Fruit fly (Drosophila melanogaster) whole organism, prepupa: ENCODE results near the gene Pka-C1.

ENCODE experiments used
- Blimp-1 ChIP-seq: fragments of 200-800 bp; sonication (Bioruptor generic); optimal IDR thresholded peaks from 3 replicates; lab custom pipeline; 2017; ENCODE audit warnings: missing biosample characterization, missing genetic modification characterization, mild to moderate bottlenecking, moderate library complexity, missing genetic modification reagents
- CG10631 ChIP-seq: fragments of 200-800 bp; sonication (Bioruptor generic); optimal IDR thresholded peaks from 2 replicates; lab custom pipeline; 2016; ENCODE audit warnings: missing biosample characterization, missing genetic modification characterization
- CG11762 ChIP-seq: fragments of 200-800 bp; sonication (Bioruptor generic); optimal IDR thresholded peaks from 3 replicates; lab custom pipeline; 2016; ENCODE audit warnings: missing biosample characterization, missing genetic modification characterization; ENCODE audit not compliant: insufficient read depth
- CG11902 ChIP-seq: fragments of 200-800 bp; sonication (Bioruptor generic); optimal IDR thresholded peaks from 3 replicates; lab custom pipeline; 2016; ENCODE audit warnings: missing biosample characterization, missing genetic modification characterization
- CG15336 ChIP-seq: fragments of 200-800 bp; sonication (Bioruptor generic); IDR thresholded peaks from 2 replicates; pipeline ENCODE4 v1.3.6; 2022; ENCODE audit warnings: missing biosample characterization, missing genetic modification characterization
- CG1621 ChIP-seq: fragments of 200-800 bp; sonication (Bioruptor generic); optimal IDR thresholded peaks from 3 replicates; lab custom pipeline; 2018; ENCODE audit warnings: missing biosample characterization, mild to moderate bottlenecking, missing genetic modification characterization
- CG16779 ChIP-seq: fragments of 200-800 bp; sonication (Bioruptor generic); optimal IDR thresholded peaks from 3 replicates; lab custom pipeline; 2017; ENCODE audit warnings: missing biosample characterization, mild to moderate bottlenecking, missing genetic modification characterization
- CG3032 ChIP-seq: fragments of 200-800 bp; optimal IDR thresholded peaks from 2 replicates; lab custom pipeline; 2019; ENCODE audit warnings: missing biosample characterization, mild to moderate bottlenecking, missing genetic modification characterization, moderate library complexity
- CG31627 ChIP-seq: fragments of 200-800 bp; sonication (Bioruptor generic); optimal IDR thresholded peaks from 3 replicates; lab custom pipeline; 2016; ENCODE audit warnings: missing biosample characterization, missing genetic modification characterization
- CG32006 ChIP-seq: fragments of 200-800 bp; sonication (Bioruptor generic); optimal IDR thresholded peaks from 3 replicates; lab custom pipeline; 2017; ENCODE audit warnings: missing biosample characterization, mild to moderate bottlenecking, missing genetic modification characterization
- CG34406 ChIP-seq: fragments of 200-800 bp; sonication (Bioruptor generic); optimal IDR thresholded peaks from 3 replicates; lab custom pipeline; 2016; ENCODE audit warnings: missing biosample characterization, missing genetic modification characterization
- CG3919 ChIP-seq: fragments of 200-800 bp; sonication (Bioruptor generic); optimal IDR thresholded peaks from 3 replicates; lab custom pipeline; 2016; ENCODE audit warnings: missing biosample characterization, missing genetic modification characterization
- CG6163 ChIP-seq: fragments of 200-800 bp; sonication (Bioruptor generic); IDR thresholded peaks from 3 replicates; pipeline ENCODE4 v1.3.6; 2022; ENCODE audit warnings: missing biosample characterization, missing genetic modification characterization
- CG6276 ChIP-seq: fragments of 200-800 bp; sonication (Bioruptor generic); optimal IDR thresholded peaks from 2 replicates; lab custom pipeline; 2017; ENCODE audit warnings: missing biosample characterization, mild to moderate bottlenecking, missing genetic modification characterization
- CG6854 ChIP-seq: fragments of 200-800 bp; sonication (Bioruptor generic); optimal IDR thresholded peaks from 2 replicates; lab custom pipeline; 2017; ENCODE audit warnings: missing biosample characterization, mild to moderate bottlenecking, missing genetic modification characterization
- CG7368 ChIP-seq: fragments of 200-800 bp; sonication (Bioruptor generic); optimal IDR thresholded peaks from 3 replicates; lab custom pipeline; 2016; ENCODE audit warnings: missing biosample characterization, missing genetic modification characterization
- CG8632 ChIP-seq: fragments of 200-800 bp; sonication (Bioruptor generic); optimal IDR thresholded peaks from 3 replicates; lab custom pipeline; 2016; ENCODE audit warnings: missing biosample characterization, missing genetic modification characterization
- CG9139 ChIP-seq: fragments of 200-800 bp; sonication (Bioruptor generic); optimal IDR thresholded peaks from 3 replicates; lab custom pipeline; 2017; ENCODE audit warnings: missing biosample characterization, mild to moderate bottlenecking, missing genetic modification characterization
- Eip75B ChIP-seq: fragments of 200-800 bp; sonication (Bioruptor generic); optimal IDR thresholded peaks from 3 replicates; lab custom pipeline; 2016; ENCODE audit warnings: missing biosample characterization, missing genetic modification characterization
- Eip78C ChIP-seq: fragments of 200-800 bp; sonication (Bioruptor generic); peaks from one replicate; lab custom pipeline; 2016; ENCODE audit warnings: missing biosample characterization, missing genetic modification characterization
- Eip93F ChIP-seq: fragments of 200-800 bp; sonication (Bioruptor generic); optimal IDR thresholded peaks from 2 replicates; lab custom pipeline; 2016; ENCODE audit warnings: missing biosample characterization, mild to moderate bottlenecking, missing genetic modification characterization
- Hr38 ChIP-seq: sonication (Bioruptor generic); optimal IDR thresholded peaks from 2 replicates; lab custom pipeline; 2016; ENCODE audit warnings: missing biosample characterization, missing genetic modification characterization
- Hr39 ChIP-seq: fragments of 200-800 bp; sonication (Bioruptor generic); optimal IDR thresholded peaks from 2 replicates; lab custom pipeline; 2016; ENCODE audit warnings: missing biosample characterization, missing genetic modification characterization
- Hr4 ChIP-seq: fragments of 200-800 bp; sonication (Bioruptor generic); optimal IDR thresholded peaks from 3 replicates; lab custom pipeline; 2016; ENCODE audit warnings: missing biosample characterization, missing genetic modification characterization
- Met ChIP-seq: fragments of 200-800 bp; sonication (Bioruptor generic); optimal IDR thresholded peaks from 3 replicates; lab custom pipeline; 2016; ENCODE audit warnings: missing biosample characterization, missing genetic modification characterization
- Smox ChIP-seq: fragments of 200-800 bp; sonication (Bioruptor generic); optimal IDR thresholded peaks from 3 replicates; lab custom pipeline; 2016; ENCODE audit warnings: missing biosample characterization, missing genetic modification characterization
- Sox102F ChIP-seq: fragments of 200-800 bp; sonication (Bioruptor generic); optimal IDR thresholded peaks from 2 replicates; lab custom pipeline; 2016; ENCODE audit warnings: missing biosample characterization, mild to moderate bottlenecking, missing genetic modification characterization
- Sox14 ChIP-seq: fragments of 200-800 bp; sonication (Bioruptor generic); optimal IDR thresholded peaks from 3 replicates; lab custom pipeline; 2016; ENCODE audit warnings: missing biosample characterization, missing genetic modification characterization
- Sox15 ChIP-seq: fragments of 200-800 bp; sonication (Bioruptor generic); optimal IDR thresholded peaks from 3 replicates; lab custom pipeline; 2016; ENCODE audit warnings: missing biosample characterization, missing genetic modification characterization
- cyc ChIP-seq: fragments of 200-800 bp; sonication (Bioruptor generic); optimal IDR thresholded peaks from 3 replicates; lab custom pipeline; 2016; ENCODE audit warnings: missing biosample characterization, missing genetic modification characterization
- dac ChIP-seq: fragments of 200-800 bp; sonication (Bioruptor generic); optimal IDR thresholded peaks from 2 replicates; lab custom pipeline; 2017; ENCODE audit warnings: missing biosample characterization, mild to moderate bottlenecking, missing genetic modification characterization
- dsx ChIP-seq: fragments of 200-800 bp; optimal IDR thresholded peaks from 3 replicates; lab custom pipeline; 2019; ENCODE audit warnings: missing biosample characterization, mild to moderate bottlenecking, missing genetic modification characterization, moderate library complexity; ENCODE audit not compliant: poor library complexity, severe bottlenecking
- eg ChIP-seq: fragments of 200-800 bp; sonication (Bioruptor generic); IDR thresholded peaks from 3 replicates; pipeline ENCODE4 v1.3.6; 2022; ENCODE audit warnings: missing biosample characterization, missing genetic modification characterization
- fd59A ChIP-seq: fragments of 200-800 bp; sonication (Bioruptor generic); optimal IDR thresholded peaks from 2 replicates; lab custom pipeline; 2017; ENCODE audit warnings: missing biosample characterization, mild to moderate bottlenecking, missing genetic modification characterization, missing genetic modification reagents
- fkh ChIP-seq: fragments of 200-800 bp; sonication (Bioruptor generic); optimal IDR thresholded peaks from 3 replicates; lab custom pipeline; 2017; ENCODE audit warnings: missing biosample characterization, mild to moderate bottlenecking, missing genetic modification characterization, moderate library complexity
- lz ChIP-seq: fragments of 200-800 bp; sonication (Bioruptor generic); optimal IDR thresholded peaks from 3 replicates; lab custom pipeline; 2016; ENCODE audit warnings: missing biosample characterization, missing genetic modification characterization
- net ChIP-seq: fragments of 200-800 bp; sonication (Bioruptor generic); optimal IDR thresholded peaks from 3 replicates; lab custom pipeline; 2016; ENCODE audit warnings: missing biosample characterization, missing genetic modification characterization
- pdm3 ChIP-seq: fragments of 200-800 bp; sonication (Bioruptor generic); optimal IDR thresholded peaks from 3 replicates; lab custom pipeline; 2016; ENCODE audit warnings: missing biosample characterization, missing genetic modification characterization
- ss ChIP-seq, 2 experiments: fragments of 200-800 bp; sonication (Bioruptor generic); optimal IDR thresholded peaks; 2 replicates in 1 of 2; 3 replicates in 1 of 2; lab custom pipeline; 2017 to 2018; ENCODE audit warnings: mild to moderate bottlenecking in 2 of 2, missing biosample characterization in 2 of 2, missing genetic modification characterization in 2 of 2, moderate library complexity in 1 of 2
- svp ChIP-seq: fragments of 200-800 bp; sonication (Bioruptor generic); peaks from one replicate; lab custom pipeline; 2016; ENCODE audit warnings: missing biosample characterization, missing genetic modification characterization
- vri ChIP-seq: fragments of 200-800 bp; sonication (Bioruptor generic); optimal IDR thresholded peaks from 3 replicates; lab custom pipeline; 2016; ENCODE audit warnings: missing biosample characterization, mild to moderate bottlenecking, missing genetic modification characterization

The Pka-C1 gene

DNA sequence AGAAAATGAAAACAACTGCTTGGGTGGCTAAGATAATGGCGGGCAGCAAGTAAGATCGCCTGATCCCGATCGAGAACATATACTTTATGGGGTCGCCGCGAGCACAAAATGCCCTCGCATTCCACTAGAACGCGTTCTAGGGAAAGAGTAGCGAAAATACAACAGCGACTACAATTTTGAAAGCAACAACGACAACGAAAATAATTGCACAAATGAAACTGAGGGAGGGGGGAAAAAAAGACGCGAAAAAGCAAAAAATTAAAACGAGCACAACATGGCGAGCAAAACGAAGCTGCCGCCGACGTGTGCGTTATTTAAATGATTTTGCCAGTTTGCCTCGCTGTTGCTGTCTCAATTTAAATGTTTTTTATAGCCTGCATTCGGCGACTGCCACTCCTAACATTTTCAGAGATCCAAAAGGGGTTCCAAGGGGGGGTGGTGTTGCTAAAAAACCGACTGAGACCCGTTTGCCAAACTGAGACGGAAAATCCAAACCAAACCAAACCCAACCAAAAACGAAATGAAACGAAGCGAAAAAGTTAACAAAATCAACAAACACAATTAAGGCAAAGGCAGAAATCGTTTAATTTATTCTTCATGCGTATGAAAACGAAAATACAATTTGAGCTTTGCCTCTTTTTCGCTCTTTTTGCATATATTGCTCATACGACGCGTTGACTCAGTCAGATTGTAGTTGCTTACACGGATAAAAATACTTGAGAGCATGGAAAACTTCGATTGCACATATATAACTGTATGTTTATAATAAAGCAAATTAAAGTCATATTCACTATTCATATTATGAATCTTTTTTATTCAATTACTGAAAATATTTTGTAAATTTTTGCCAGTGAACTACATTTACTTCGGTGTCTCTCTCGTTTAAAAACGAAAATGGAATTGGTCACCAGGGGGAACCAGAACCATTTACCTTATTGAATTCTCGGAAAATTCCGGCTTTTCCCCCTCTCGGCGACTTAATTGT is 6.4 kb downstream of the Pka-C1 start (continued):
- TF ChIP-seq CG11762 (GFP tag; lab: Kevin White, UChicago) (peak; percentile 60), CG9139 (GFP tag; lab: Kevin White, UChicago) (no peak), Smox (GFP tag; lab: Kevin White, UChicago) (peak; percentile 72), CG3032 (peak; percentile 45), pdm3 (GFP tag; lab: Kevin White, UChicago) (peak; percentile 77), CG1621 (tag; lab: Kevin White, UChicago) (no peak), Hr38 (GFP tag; lab: Kevin White, UChicago) (no peak), CG7368 (peak; percentile 69), Sox14 (GFP tag; lab: Kevin White, UChicago) (peak; percentile 55), CG34406 (peak; percentile 69), CG16779 (tag; lab: Kevin White, UChicago) (no peak), ss (GFP tag; optimal IDR thresholded peaks at IDR 0.05; lab: Kevin White, UChicago) (peak in 1 of 2 experiments; percentile 14), CG11902 (GFP tag; lab: Kevin White, UChicago) (peak; percentile 41), CG15336 (GFP tag; lab: Robert Waterston, UW) (peak; percentile 91), lz (GFP tag; lab: Kevin White, UChicago) (peak; percentile 67), CG31627 (GFP tag; lab: Kevin White, UChicago) (peak; percentile 72), fd59A (peak; percentile 32), CG10631 (peak; percentile 74), dac (GFP tag; lab: Kevin White, UChicago) (peak; percentile 39), Eip93F (GFP tag; lab: Kevin White, UChicago) (peak; percentile 13), svp (GFP tag; lab: Kevin White, UChicago) (peak; percentile 60), CG6854 (GFP tag; lab: Kevin White, UChicago) (no peak), Eip75B (GFP tag; lab: Kevin White, UChicago) (peak; percentile 72), Hr39 (GFP tag; lab: Kevin White, UChicago) (peak; percentile 69), eg (GFP tag; lab: Robert Waterston, UW) (peak; percentile 94), Sox102F (GFP tag; lab: Kevin White, UChicago) (peak; percentile 73), Blimp-1 (peak; percentile 49), cyc (peak; percentile 60), CG3919 (GFP tag; lab: Kevin White, UChicago) (peak; percentile 67)
- TF ChIP-seq, all 60 proteins: peak for 53

DNA sequence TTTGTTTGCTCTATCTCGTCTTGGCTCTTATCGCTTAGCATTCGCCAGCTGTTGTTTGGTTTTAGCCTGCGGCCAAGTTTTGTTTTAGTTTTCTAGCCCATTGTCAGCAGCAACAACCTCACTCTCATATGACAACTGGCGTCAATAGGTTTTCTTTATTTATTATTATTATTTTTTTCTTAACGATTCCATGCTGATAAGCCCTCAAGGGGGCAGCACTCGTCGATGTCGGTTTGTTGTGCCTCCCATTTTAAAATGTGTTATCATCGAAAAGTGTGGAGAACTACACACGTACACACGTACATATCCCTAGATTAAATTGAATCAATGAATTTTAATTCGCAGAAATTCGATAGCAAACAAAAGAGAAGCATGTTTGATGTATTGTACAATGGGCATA is 7.9 kb downstream of the Pka-C1 start:
- TF ChIP-seq Eip78C (GFP tag; lab: Kevin White, UChicago) = peak; percentile 2
- TF ChIP-seq CG32006 (GFP tag; lab: Kevin White, UChicago) = no peak
- peak; percentile 1 for TF ChIP-seq CG6276 (GFP tag; lab: Kevin White, UChicago)
- peak; percentile 20 for TF ChIP-seq fkh (GFP tag; lab: Kevin White, UChicago)

dm6 chr2L:9690550-9691197 is 8.4 kb downstream of the Pka-C1 start:
- no peak for TF ChIP-seq ss (GFP tag; optimal IDR thresholded peaks at IDR 0.05; lab: Kevin White, UChicago)
- TF ChIP-seq net (GFP tag; lab: Kevin White, UChicago) = no peak
- TF ChIP-seq Met (GFP tag; lab: Kevin White, UChicago) = no peak
- TF ChIP-seq CG31627 (GFP tag; lab: Kevin White, UChicago) = no peak
- no peak for TF ChIP-seq CG8632 (GFP tag; lab: Kevin White, UChicago)
- TF ChIP-seq vri (GFP tag; lab: Kevin White, UChicago) = no peak
- no peak for TF ChIP-seq Sox15 (GFP tag; lab: Kevin White, UChicago)
- no peak for TF ChIP-seq CG6854 (GFP tag; lab: Kevin White, UChicago)
- TF ChIP-seq dsx (GFP tag; lab: Kevin White, UChicago) = no peak
- no peak for TF ChIP-seq fkh (GFP tag; lab: Kevin White, UChicago)
- no peak for TF ChIP-seq Hr4 (GFP tag; lab: Kevin White, UChicago)
- no peak for TF ChIP-seq CG6163 (GFP tag; lab: Robert Waterston, UW)
- TF ChIP-seq CG34406 = no peak
- TF ChIP-seq CG6276 (GFP tag; lab: Kevin White, UChicago) = no peak
- TF ChIP-seq fd59A = no peak
